Worm (Caenorhabditis elegans) whole organism, young adult: ENCODE data around the gene tag-196.

ENCODE experiments used
- K12H6.12 ChIP-seq: fragments of 200-800 bp; sonication (Bioruptor generic); optimal IDR thresholded peaks from 2 replicates; lab custom pipeline; 2018; ENCODE audit warnings: mild to moderate bottlenecking, missing genetic modification characterization, missing compliant biosample characterization
- Y56A3A.18 ChIP-seq: fragments of 200-800 bp; sonication (Bioruptor generic); IDR thresholded peaks from 2 replicates; pipeline ENCODE4 v1.3.6; 2022; ENCODE audit warnings: missing genetic modification reagents, missing genetic modification characterization, missing compliant biosample characterization
- bed-1 ChIP-seq: fragments of 200-800 bp; sonication (Bioruptor generic); IDR thresholded peaks from 2 replicates; pipeline ENCODE4 v1.3.6; 2022; ENCODE audit warnings: missing genetic modification reagents, missing genetic modification characterization, missing compliant biosample characterization
- ekl-4 ChIP-seq: fragments of 200-800 bp; sonication (Bioruptor generic); IDR thresholded peaks from 2 replicates; pipeline ENCODE4 v1.3.6; 2022; ENCODE audit warnings: missing genetic modification reagents, missing genetic modification characterization, missing compliant biosample characterization
- madf-10 ChIP-seq: sonication (generic microtip); optimal IDR thresholded peaks from 2 replicates; lab custom pipeline; 2016; ENCODE audit warnings: mild to moderate bottlenecking, missing genetic modification characterization, missing compliant biosample characterization
- nfya-1 ChIP-seq: sonication (generic microtip); optimal IDR thresholded peaks from 2 replicates; lab custom pipeline; 2017; ENCODE audit warnings: antibody characterized with exemption, missing compliant biosample characterization, missing genetic modification characterization, borderline replicate concordance; ENCODE audit not compliant: insufficient read depth
- nhr-90 ChIP-seq: sonication (generic microtip); optimal IDR thresholded peaks from 2 replicates; lab custom pipeline; 2016; ENCODE audit warnings: missing genotype, mild to moderate bottlenecking, missing genetic modification characterization, missing compliant biosample characterization
- sea-2 ChIP-seq: fragments of 200-800 bp; sonication (Bioruptor generic); IDR thresholded peaks from 2 replicates; pipeline ENCODE4 v1.3.6; 2022; ENCODE audit warnings: missing genetic modification characterization, missing compliant biosample characterization
- snpc-3.4 ChIP-seq: sonication (generic microtip); optimal IDR thresholded peaks from 2 replicates; lab custom pipeline; 2017; ENCODE audit warnings: missing genetic modification characterization, mild to moderate bottlenecking, missing compliant biosample characterization, antibody characterized with exemption, moderate library complexity, missing genotype, missing genetic modification reagents
- snpc-4 ChIP-seq, 5 experiments: fragments of 150-350 bp in 1 of 5; sonication (generic microtip) in 4 of 5; optimal IDR thresholded peaks; 2 replicates each; lab custom pipeline; 2014 to 2018; ENCODE audit warnings: missing genetic modification characterization in 5 of 5, missing biosample characterization in 3 of 5, antibody characterized with exemption in 2 of 5, mild to moderate bottlenecking in 2 of 5, missing compliant biosample characterization in 2 of 5, missing genotype in 2 of 5, moderate library complexity in 2 of 5, missing genetic modification reagents in 1 of 5
- tbp1 ChIP-seq: fragments of 200-800 bp; sonication (Bioruptor generic); optimal IDR thresholded peaks from 2 replicates; lab custom pipeline; 2018; ENCODE audit warnings: mild to moderate bottlenecking, missing genetic modification characterization, missing compliant biosample characterization
- unc-62 ChIP-seq: fragments of 150-350 bp; optimal IDR thresholded peaks from 2 replicates; lab custom pipeline; 2014; ENCODE audit warnings: missing biosample characterization, missing genetic modification reagents, missing genetic modification characterization
- zfh-2 ChIP-seq: fragments of 200-800 bp; sonication (Bioruptor generic); conservative IDR thresholded peaks from 2 replicates; pipeline ENCODE4 v1.3.6; 2022; ENCODE audit warnings: missing genetic modification reagents, missing genetic modification characterization, missing compliant biosample characterization
- ztf-25 ChIP-seq: fragments of 200-800 bp; sonication (Bioruptor generic); IDR thresholded peaks from 2 replicates; pipeline ENCODE4 v1.3.6; 2022; ENCODE audit warnings: missing genetic modification reagents, missing genetic modification characterization, missing compliant biosample characterization

- TF ChIP-seq tbp1 (no peak), K12H6.12 (no peak), bed-1 (GFP tag; lab: Robert Waterston, UW) (no peak), zfh-2 (no peak), nhr-90 (no peak), madf-10 (no peak), unc-62 (GFP tag; lab: Kevin White, UChicago) (no peak), ekl-4 (no peak), Y56A3A.18 (GFP tag; lab: Robert Waterston, UW) (no peak), snpc-3.4 (no peak), nfya-1 (no peak), ztf-25 (GFP tag; lab: Robert Waterston, UW) (no peak), snpc-4 (GFP tag; optimal IDR thresholded peaks at IDR 0.05; lab: Kevin White, UChicago) (no peak), snpc-4 (tag; optimal IDR thresholded peaks at IDR 0.05; lab: Kevin White, UChicago) (no peak), sea-2 (no peak)
Measured at ce11 chrV:8592691-8593307, 1.9 kb upstream of the tag-196 start.
